Worm (Caenorhabditis elegans) whole organism, early embryonic: ENCODE measurements around the gene C16C8.10.

Source experiments
- B0310.2 ChIP-seq: sonication (generic microtip); optimal IDR thresholded peaks from 2 replicates; lab custom pipeline; 2016; ENCODE audit warnings: mild to moderate bottlenecking, missing genetic modification characterization, missing compliant biosample characterization
- ama-1 ChIP-seq: fragments of 150-350 bp; optimal IDR thresholded peaks from 2 replicates; lab custom pipeline; 2014
- ceh-36 ChIP-seq: sonication (generic microtip); optimal IDR thresholded peaks from 2 replicates; lab custom pipeline; 2016; ENCODE audit warnings: missing genetic modification characterization, inconsistent platforms, missing compliant biosample characterization
- flt-1 ChIP-seq: fragments of 200-800 bp; sonication (Bioruptor generic); IDR thresholded peaks from 2 replicates; pipeline ENCODE4 v1.3.6; 2022; ENCODE audit warnings: missing genetic modification characterization, missing compliant biosample characterization
- hmbx-1 ChIP-seq: sonication (generic microtip); optimal IDR thresholded peaks from 2 replicates; lab custom pipeline; 2016; ENCODE audit warnings: mild to moderate bottlenecking, missing genetic modification characterization, missing compliant biosample characterization
- hnd-1 ChIP-seq: sonication (generic microtip); optimal IDR thresholded peaks from 2 replicates; lab custom pipeline; 2016; ENCODE audit warnings: missing genetic modification characterization, missing compliant biosample characterization
- scrt-1 ChIP-seq: fragments of 200-800 bp; sonication (Bioruptor generic); IDR thresholded peaks from 2 replicates; pipeline ENCODE4 v1.3.6; 2022; ENCODE audit warnings: missing genetic modification characterization, missing compliant biosample characterization
- sea-1 ChIP-seq: fragments of 200-800 bp; sonication (Bioruptor generic); conservative IDR thresholded peaks from 2 replicates; pipeline ENCODE4 v1.3.6; 2022; ENCODE audit warnings: missing genetic modification characterization, missing compliant biosample characterization
- tbx-37 ChIP-seq: fragments of 200-800 bp; sonication (Bioruptor generic); conservative IDR thresholded peaks from 2 replicates; pipeline ENCODE4 v1.3.6; 2022; ENCODE audit warnings: missing genetic modification reagents, missing genetic modification characterization, missing compliant biosample characterization

DNA sequence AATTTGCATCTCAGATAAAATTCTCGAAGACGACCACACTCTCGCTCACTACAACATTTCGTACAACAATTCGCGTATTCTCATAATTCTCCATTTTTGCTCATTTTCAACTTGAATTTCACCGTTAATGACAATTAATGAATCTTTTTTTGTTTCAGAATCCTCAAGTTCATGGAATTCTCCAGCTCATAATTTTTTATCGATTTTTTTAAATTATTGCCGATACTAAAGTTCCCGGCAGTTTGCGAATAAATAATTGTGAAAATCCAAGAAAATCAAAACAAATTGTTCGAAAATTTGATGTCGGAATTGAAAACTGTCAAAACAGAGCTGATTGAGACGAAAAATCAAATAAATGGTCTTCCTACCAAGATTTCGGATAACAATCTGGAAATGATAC lies 16.6 kb downstream of the C16C8.10 start, which contains the start of gene C16C8.21:
- TF ChIP-seq ama-1 (lab: Kevin White, UChicago) (no peak), sea-1 (GFP tag; lab: Robert Waterston, UW) (no peak), tbx-37 (GFP tag; lab: Robert Waterston, UW) (no peak), hnd-1 (no peak), hmbx-1 (tag; lab: Kevin White, UChicago) (no peak), flt-1 (GFP tag; lab: Robert Waterston, UW) (no peak), ceh-36 (tag; lab: Kevin White, UChicago) (no peak), scrt-1 (GFP tag; lab: Robert Waterston, UW) (no peak), B0310.2 (no peak)
